Worm (Caenorhabditis elegans): ENCODE measurements around the gene bath-30.

The bath-30 gene

DNA sequence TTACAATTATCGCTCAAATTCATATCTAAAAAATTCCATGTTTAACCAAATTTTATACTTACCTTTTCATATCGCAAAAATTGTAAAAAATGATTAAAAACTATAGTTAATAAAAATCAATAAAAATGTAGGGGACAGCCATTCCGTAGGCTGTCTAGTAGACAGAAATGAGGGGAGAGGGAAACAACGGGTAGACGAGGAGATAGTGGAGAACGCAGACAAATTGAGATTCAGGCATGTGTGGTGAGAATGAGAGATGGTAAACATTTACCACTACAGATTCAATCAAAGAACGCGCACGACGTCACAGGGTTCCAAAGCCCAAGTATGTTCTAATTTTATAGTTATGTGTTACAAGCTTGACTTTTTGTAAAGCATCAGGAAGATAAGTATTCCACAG, 42.6 kb downstream of the bath-30 start:
- no peak for TF ChIP-seq mef-2 (tag; optimal IDR thresholded peaks at IDR 0.05)
- no peak for TF ChIP-seq nhr-84 (tag; optimal IDR thresholded peaks at IDR 0.05)
- TF ChIP-seq Y116A8C.19 (tag; optimal IDR thresholded peaks at IDR 0.05; ENCODE audit: borderline replicate concordance): no peak
- TF ChIP-seq nhr-71 (tag; optimal IDR thresholded peaks at IDR 0.05): peak; percentile 10
- TF ChIP-seq ceh-88 (GFP tag; IDR thresholded peaks at IDR 0.05): no peak
- TF ChIP-seq alr-1 (tag; optimal IDR thresholded peaks at IDR 0.05; ENCODE audit: borderline replicate concordance): no peak
- TF ChIP-seq nhr-11 (tag; optimal IDR thresholded peaks at IDR 0.05): no peak
- no peak for TF ChIP-seq lin-13 (GFP tag; optimal IDR thresholded peaks at IDR 0.05)
- peak; percentile 56 for TF ChIP-seq nhr-19 (GFP tag; conservative IDR thresholded peaks at IDR 0.05)
- TF ChIP-seq grh-1 (GFP tag; IDR thresholded peaks at IDR 0.05): no peak
- no peak for TF ChIP-seq pqm-1 (tag; optimal IDR thresholded peaks at IDR 0.05)
- TF ChIP-seq unc-30 (tag; optimal IDR thresholded peaks at IDR 0.05): no peak
- no peak for TF ChIP-seq C34B4.2 (tag; optimal IDR thresholded peaks at IDR 0.05)
- no peak for TF ChIP-seq nhr-12 (tag; optimal IDR thresholded peaks at IDR 0.05)
- peak; percentile 45 for TF ChIP-seq lin-14 (GFP tag; optimal IDR thresholded peaks at IDR 0.05)
- peak in 1 of 6 experiments; percentile 4 for TF ChIP-seq elt-3 (tag; optimal IDR thresholded peaks at IDR 0.05)
- TF ChIP-seq egl-27 (tag; optimal IDR thresholded peaks at IDR 0.05): no peak
- no peak for TF ChIP-seq nhr-28 (tag; optimal IDR thresholded peaks at IDR 0.05)
- no peak for TF ChIP-seq pax-3 (tag; optimal IDR thresholded peaks at IDR 0.05)
- no peak for TF ChIP-seq ceh-8 (GFP tag; optimal IDR thresholded peaks at IDR 0.05)
- peak; percentile 12 to 16 for TF ChIP-seq efl-1 (optimal IDR thresholded peaks at IDR 0.05)
- peak in 1 of 2 experiments; percentile 14 for TF ChIP-seq efl-1 (GFP tag; optimal IDR thresholded peaks at IDR 0.05 in 1 of 2)
- TF ChIP-seq efl-3 (GFP tag; optimal IDR thresholded peaks at IDR 0.05): no peak
- no peak for TF ChIP-seq mep-1 (tag; optimal IDR thresholded peaks at IDR 0.05)
- no peak for TF ChIP-seq skn-1 (tag; optimal IDR thresholded peaks at IDR 0.05)
- no peak for TF ChIP-seq mdl-1 (tag; optimal IDR thresholded peaks at IDR 0.05)
- peak; percentile 33 for TF ChIP-seq snu-23 (GFP tag; optimal IDR thresholded peaks at IDR 0.05)
- TF ChIP-seq lsy-2 (tag; optimal IDR thresholded peaks at IDR 0.05): peak in 1 of 2 experiments; percentile 23
- TF ChIP-seq nhr-85 (tag): peak; percentile 75
- TF ChIP-seq irx-1 (tag; optimal IDR thresholded peaks at IDR 0.05): no peak
- no peak for TF ChIP-seq blmp-1 (tag; optimal IDR thresholded peaks at IDR 0.05)
- no peak for TF ChIP-seq zip-4 (GFP tag; optimal IDR thresholded peaks at IDR 0.05)
- no peak for TF ChIP-seq ztf-11 (tag; optimal IDR thresholded peaks at IDR 0.05)
- no peak for TF ChIP-seq isw-1 (GFP tag; IDR thresholded peaks at IDR 0.05)
- TF ChIP-seq fos-1 (tag; optimal IDR thresholded peaks at IDR 0.05): no peak
- no peak for TF ChIP-seq sptf-1 (tag; optimal IDR thresholded peaks at IDR 0.05)
- no peak for TF ChIP-seq egl-13 (tag; optimal IDR thresholded peaks at IDR 0.05)
- no peak for TF ChIP-seq hlh-4 (tag; optimal IDR thresholded peaks at IDR 0.05)
- TF ChIP-seq nhr-47 (tag; optimal IDR thresholded peaks at IDR 0.05): peak; percentile 16
- no peak for TF ChIP-seq snpc-4 (tag; optimal IDR thresholded peaks at IDR 0.05)
- TF ChIP-seq F16B12.6 (tag; optimal IDR thresholded peaks at IDR 0.05): no peak
- TF ChIP-seq sox-4 (tag; optimal IDR thresholded peaks at IDR 0.05): no peak
- TF ChIP-seq pag-3 (tag; optimal IDR thresholded peaks at IDR 0.05; ENCODE audit: borderline replicate concordance, insufficient read depth): no peak
- no peak for TF ChIP-seq xbp-1 (tag; optimal IDR thresholded peaks at IDR 0.05)
- no peak for TF ChIP-seq ets-5 (GFP tag; IDR thresholded peaks at IDR 0.05)

DNA sequence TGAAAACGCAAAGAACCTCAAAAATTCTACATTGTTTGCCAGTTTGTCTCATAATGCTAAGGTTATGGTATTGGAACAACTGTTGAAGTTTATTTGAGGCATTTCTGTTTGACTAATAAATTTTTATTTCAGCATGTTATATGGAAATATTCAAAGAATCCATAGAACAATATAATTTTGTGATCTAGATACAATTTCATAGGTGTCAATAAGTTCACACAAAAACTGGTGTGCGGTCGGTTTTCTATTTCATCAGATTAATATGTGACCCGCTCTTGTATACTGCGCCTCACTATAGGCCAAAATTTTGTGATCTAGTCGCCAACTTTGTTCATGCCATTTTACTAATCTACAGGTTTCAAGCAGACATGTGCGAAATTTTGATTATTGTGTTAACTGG, 46.7 kb downstream of the bath-30 start, which contains the start of gene btb-22:
btb-22 (plus strand) TSS at position 301 of the 400 bp plus-strand sequence.
- TF ChIP-seq efl-1 (optimal IDR thresholded peaks at IDR 0.05) (no peak), efl-1 (GFP tag; optimal IDR thresholded peaks at IDR 0.05 in 1 of 2) (peak in 1 of 2 experiments; percentile 66), alr-1 (tag; optimal IDR thresholded peaks at IDR 0.05; ENCODE audit: borderline replicate concordance) (no peak)
